Worm (Caenorhabditis elegans) whole organism, late embryonic: ENCODE data around the gene aqp-8.

Source experiments
- ceh-22 ChIP-seq: sonication (generic microtip); optimal IDR thresholded peaks from 2 replicates; lab custom pipeline; 2017; ENCODE audit warnings: missing biosample characterization, missing genetic modification characterization
- ceh-30 ChIP-seq: fragments of 150-350 bp; optimal IDR thresholded peaks from 2 replicates; lab custom pipeline; 2014; ENCODE audit warnings: missing biosample characterization, missing genetic modification characterization
- dve-1 ChIP-seq: sonication (generic microtip); optimal IDR thresholded peaks from 2 replicates; lab custom pipeline; 2017; ENCODE audit warnings: antibody characterized with exemption, mild to moderate bottlenecking, missing genetic modification characterization, missing compliant biosample characterization
- fkh-6 ChIP-seq: sonication (generic microtip); optimal IDR thresholded peaks from 2 replicates; lab custom pipeline; 2016; ENCODE audit warnings: missing genetic modification characterization, missing compliant biosample characterization
- gmeb-2 ChIP-seq: sonication (generic microtip); optimal IDR thresholded peaks from 2 replicates; lab custom pipeline; 2016; ENCODE audit warnings: missing genetic modification characterization, inconsistent platforms, missing compliant biosample characterization
- madf-2 ChIP-seq: sonication (generic microtip); optimal IDR thresholded peaks from 2 replicates; lab custom pipeline; 2017; ENCODE audit warnings: missing genetic modification characterization, missing compliant biosample characterization
- nfya-1 ChIP-seq: sonication (generic microtip); optimal IDR thresholded peaks from 2 replicates; lab custom pipeline; 2017; ENCODE audit warnings: missing genetic modification characterization, mild to moderate bottlenecking, missing compliant biosample characterization, antibody characterized with exemption, moderate library complexity
- sox-4 ChIP-seq: sonication (generic microtip); optimal IDR thresholded peaks from 2 replicates; lab custom pipeline; 2017; ENCODE audit warnings: mild to moderate bottlenecking, missing genetic modification characterization, inconsistent platforms, missing compliant biosample characterization
- unc-86 ChIP-seq: sonication (generic microtip); optimal IDR thresholded peaks from 2 replicates; lab custom pipeline; 2016; ENCODE audit warnings: missing genetic modification characterization, missing compliant biosample characterization

DNA sequence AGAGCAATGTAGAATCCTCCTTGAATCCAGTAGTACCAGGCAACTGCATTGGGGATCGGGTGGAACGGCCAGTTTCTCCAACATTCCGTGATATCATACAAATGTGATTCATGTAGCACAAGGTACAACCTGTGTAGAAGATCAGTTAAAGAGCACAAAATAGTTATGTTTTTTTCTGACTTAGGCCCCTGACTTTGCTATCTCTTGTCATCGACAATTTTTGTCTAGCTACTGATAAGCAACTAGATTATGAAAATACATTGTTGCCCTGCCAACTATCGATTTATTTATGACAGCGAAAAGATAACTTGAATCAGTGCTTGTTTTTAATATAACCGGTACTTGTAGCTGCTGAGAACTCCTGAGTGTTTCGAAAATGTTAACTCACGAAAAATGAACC is 6.5 kb downstream of the aqp-8 start:
- TF ChIP-seq sox-4 (tag; lab: Kevin White, UChicago) (no peak), unc-86 (tag; lab: Kevin White, UChicago) (no peak), madf-2 (tag; lab: Kevin White, UChicago) (no peak), fkh-6 (tag; lab: Kevin White, UChicago) (no peak), nfya-1 (tag; lab: Kevin White, UChicago) (no peak), ceh-30 (tag; lab: Kevin White, UChicago) (no peak), ceh-22 (no peak), dve-1 (tag; lab: Kevin White, UChicago) (no peak), gmeb-2 (tag; lab: Kevin White, UChicago) (no peak)
